Worm (Caenorhabditis elegans): ENCODE measurements around the gene pipp-4P.

DNA sequence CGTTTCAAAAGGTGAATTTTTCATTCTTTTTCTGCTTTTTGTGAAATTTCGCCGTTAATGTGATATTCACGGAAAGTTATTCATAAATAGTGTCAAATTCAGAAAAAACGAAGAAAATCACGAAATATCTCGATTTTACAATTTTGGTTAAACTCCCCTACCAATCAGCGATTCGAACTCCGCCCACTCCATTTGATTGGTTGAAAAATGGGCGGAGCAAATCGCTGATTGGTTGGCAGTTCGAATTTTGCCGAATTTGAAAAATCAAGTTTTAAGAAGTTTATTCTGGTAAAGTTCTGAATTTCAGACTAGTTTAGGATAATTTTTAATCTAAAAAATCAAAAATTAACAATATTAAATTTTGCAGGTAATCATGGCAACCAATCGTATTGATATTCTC, 45.6 kb downstream of the pipp-4P start:
- TF ChIP-seq ztf-29 (GFP tag; IDR thresholded peaks at IDR 0.05) (no peak), flt-1 (GFP tag; IDR thresholded peaks at IDR 0.05) (no peak), med-1 (GFP tag; optimal IDR thresholded peaks at IDR 0.05; ENCODE audit: insufficient read depth) (no peak), T22C8.4 (GFP tag; IDR thresholded peaks at IDR 0.05) (no peak), ztf-23 (GFP tag; IDR thresholded peaks at IDR 0.05) (no peak)

Data from whole organism, midembryonic.